Fruit fly (Drosophila melanogaster): ENCODE results near the gene para.
A peak's percentile ranks its signal among the peaks of the same experiment; 100 is the strongest.

Gene para

DNA sequence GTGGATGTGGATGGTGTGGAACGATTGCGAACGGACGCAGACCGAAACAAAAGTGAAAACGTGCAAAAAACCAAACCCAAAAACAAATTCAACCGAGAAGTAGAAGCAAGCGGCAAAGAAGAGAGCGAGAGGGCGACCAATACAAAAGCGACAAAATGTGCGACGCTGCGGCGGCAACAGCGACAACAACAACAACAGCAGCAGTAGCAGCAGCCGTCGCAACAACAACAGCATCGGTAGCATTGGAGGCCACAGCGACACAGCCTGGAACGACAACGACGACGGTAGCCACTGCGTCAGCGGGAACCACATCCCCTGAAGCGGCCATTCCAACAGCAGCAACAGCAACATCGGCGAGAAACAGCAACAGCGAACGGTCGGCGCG, 109.8 kb downstream of the para start (continued):
- TF ChIP-seq Rfx (GFP tag; IDR thresholded peaks at IDR 0.05) (0 out of 2 replicates have a peak, but pooled peaks have one; percentile 6), CG14667 (GFP tag; IDR thresholded peaks at IDR 0.05) (no peak), CG15269 (tag; optimal IDR thresholded peaks at IDR 0.05) (no peak), CG9817 (tag; optimal IDR thresholded peaks at IDR 0.05) (no peak), Aef1 (GFP tag; IDR thresholded peaks at IDR 0.05) (no peak), CG1792 (GFP tag; optimal IDR thresholded peaks at IDR 0.05) (no peak), Sry-β (GFP tag; optimal IDR thresholded peaks at IDR 0.05) (no peak), Nf-YA (GFP tag; IDR thresholded peaks at IDR 0.05) (no peak), C15 (GFP tag; IDR thresholded peaks at IDR 0.05) (no peak), Dfd (GFP tag; optimal IDR thresholded peaks at IDR 0.05) (no peak), danr (GFP tag; IDR thresholded peaks at IDR 0.05) (no peak), CG4282 (GFP tag; optimal IDR thresholded peaks at IDR 0.05) (no peak), Dp (GFP tag; optimal IDR thresholded peaks at IDR 0.05) (no peak), CG3726 (GFP tag; IDR thresholded peaks at IDR 0.05) (no peak), CG10274 (GFP tag; optimal IDR thresholded peaks at IDR 0.05) (no peak), CG4854 (GFP tag; optimal IDR thresholded peaks at IDR 0.05) (no peak), CG5180 (GFP tag; optimal IDR thresholded peaks at IDR 0.05) (no peak), amos (GFP tag; IDR thresholded peaks at IDR 0.05; ENCODE audit: partially characterized antibody) (no peak), CG8290 (GFP tag; optimal IDR thresholded peaks at IDR 0.05) (no peak), CG8290 (tag; optimal IDR thresholded peaks at IDR 0.05) (no peak), fu2 (GFP tag; optimal IDR thresholded peaks at IDR 0.05) (no peak), CG11504 (tag; optimal IDR thresholded peaks at IDR 0.05) (no peak), CG13894 (tag; optimal IDR thresholded peaks at IDR 0.05) (no peak), nom (GFP tag; optimal IDR thresholded peaks at IDR 0.05) (no peak), jigr1 (GFP tag; IDR thresholded peaks at IDR 0.05) (no peak), cg (GFP tag; optimal IDR thresholded peaks at IDR 0.05) (peak; percentile 16), CG12104 (GFP tag; optimal IDR thresholded peaks at IDR 0.05) (no peak), psq (GFP tag; optimal IDR thresholded peaks at IDR 0.05) (no peak), CG7357 (GFP tag; IDR thresholded peaks at IDR 0.05) (no peak), CG6175 (GFP tag; IDR thresholded peaks at IDR 0.05) (no peak), Dll (GFP tag; IDR thresholded peaks at IDR 0.05; ENCODE audit: partially characterized antibody) (no peak), ci (GFP tag; IDR thresholded peaks at IDR 0.05) (peak; percentile 51; the same call in 1 of the 3 replicates), odd (GFP tag; optimal IDR thresholded peaks at IDR 0.05) (peak; percentile 8), Trl (optimal IDR thresholded peaks at IDR 0.05) (peak in 1 of 2 experiments; percentile 31), Trl (GFP tag; optimal IDR thresholded peaks at IDR 0.05) (no peak), slp2 (GFP tag; optimal IDR thresholded peaks at IDR 0.05) (no peak), nerfin-1 (tag; optimal IDR thresholded peaks at IDR 0.05) (no peak), CG10654 (GFP tag; optimal IDR thresholded peaks at IDR 0.05) (no peak), Side (GFP tag; optimal IDR thresholded peaks at IDR 0.05) (no peak), Atf6 (GFP tag; IDR thresholded peaks at IDR 0.05) (no peak)

dm6 chrX:16422466-16423124, 110.3 kb downstream of the para start, which contains the start of gene hang:
Gene hang, plus strand, starts transcription at chrX:16422831.
- TF ChIP-seq vfl (GFP tag; optimal IDR thresholded peaks at IDR 0.05) (no peak), Dbx (GFP tag; IDR thresholded peaks at IDR 0.05) (peak; percentile 64; the same call in 1 of the 3 replicates), dati (GFP tag; IDR thresholded peaks at IDR 0.05) (no peak), CG4328 (GFP tag; optimal IDR thresholded peaks at IDR 0.05) (no peak), CG1792 (GFP tag; optimal IDR thresholded peaks at IDR 0.05) (peak; percentile 10), CG8478 (optimal IDR thresholded peaks at IDR 0.05) (no peak), CG31441 (GFP tag; IDR thresholded peaks at IDR 0.05) (no peak), grau (tag; optimal IDR thresholded peaks at IDR 0.05) (peak; percentile 22), ewg (GFP tag; optimal IDR thresholded peaks at IDR 0.05) (peak; percentile 94), CG7745 (tag; optimal IDR thresholded peaks at IDR 0.05) (no peak), grn (GFP tag; optimal IDR thresholded peaks at IDR 0.05) (no peak), CG3407 (GFP tag; optimal IDR thresholded peaks at IDR 0.05) (peak; percentile 24), CG10959 (GFP tag; IDR thresholded peaks at IDR 0.05) (no peak), slp2 (GFP tag; optimal IDR thresholded peaks at IDR 0.05) (no peak), CG16863 (GFP tag; optimal IDR thresholded peaks at IDR 0.05) (no peak), inv (GFP tag; IDR thresholded peaks at IDR 0.05; ENCODE audit: partially characterized antibody) (peak; percentile 72), psq (GFP tag; optimal IDR thresholded peaks at IDR 0.05) (no peak)

Measured in whole organism, embryonic.